Fruit fly (Drosophila melanogaster): ENCODE data around the gene lace.

dm6 chr2L:15498885-15499696 lies at the start of gene lace:
- peak; percentile 90 to 98 for TF ChIP-seq CTCF (optimal IDR thresholded peaks at IDR 0.05)
- no peak for TF ChIP-seq CG8478 (optimal IDR thresholded peaks at IDR 0.05)
